Worm (Caenorhabditis elegans): ENCODE results near the gene Y53F4B.27.
"Not testable (repeated sequence)": the region's sequence is repeated elsewhere in the genome, so short reads cannot be mapped to it uniquely, and the experiment has no call there.

Gene Y53F4B.27

ce11 chrII:15167340-15167739 is 21.6 kb downstream of the Y53F4B.27 start, which contains the start of gene gst-28:
TSS of gene gst-28 (minus strand) at chrII:15167577.
- no peak for TF ChIP-seq tbx-11 (GFP tag; IDR thresholded peaks at IDR 0.05)
- TF ChIP-seq pes-1 (GFP tag; IDR thresholded peaks at IDR 0.05), result no peak
- no peak for TF ChIP-seq sea-1 (GFP tag; conservative IDR thresholded peaks at IDR 0.05)
- TF ChIP-seq scrt-1 (GFP tag; IDR thresholded peaks at IDR 0.05), result no peak
- no peak for TF ChIP-seq flt-1 (GFP tag; IDR thresholded peaks at IDR 0.05)
- TF ChIP-seq hmg-4 (GFP tag; optimal IDR thresholded peaks at IDR 0.05), result no peak
- TF ChIP-seq tra-4 (tag; optimal IDR thresholded peaks at IDR 0.05), result no peak
- TF ChIP-seq ama-1 (optimal IDR thresholded peaks at IDR 0.05), result no peak
- TF ChIP-seq hnd-1 (tag; optimal IDR thresholded peaks at IDR 0.05), result no peak
- no peak for TF ChIP-seq tbx-37 (GFP tag; conservative IDR thresholded peaks at IDR 0.05)
- TF ChIP-seq F13C5.2 (tag; optimal IDR thresholded peaks at IDR 0.05), result no peak
- TF ChIP-seq B0310.2 (tag; optimal IDR thresholded peaks at IDR 0.05), result no peak
- no peak for TF ChIP-seq ceh-13 (GFP tag; optimal IDR thresholded peaks at IDR 0.05)

ce11 chrII:15169811-15170282 is 24.2 kb downstream of the Y53F4B.27 start, which contains the start of gene gst-29:
TSS of gene gst-29 (minus strand) at chrII:15169861.
- TF ChIP-seq ceh-36 (tag; optimal IDR thresholded peaks at IDR 0.05) (no peak), hmbx-1 (tag; optimal IDR thresholded peaks at IDR 0.05) (no peak), ama-1 (optimal IDR thresholded peaks at IDR 0.05) (no peak), ets-7 (tag; optimal IDR thresholded peaks at IDR 0.05) (no peak), hnd-1 (tag; optimal IDR thresholded peaks at IDR 0.05) (no peak), F13C5.2 (tag; optimal IDR thresholded peaks at IDR 0.05) (no peak), flt-1 (GFP tag; IDR thresholded peaks at IDR 0.05) (no peak), aly-1 (tag; optimal IDR thresholded peaks at IDR 0.05) (no peak), pes-1 (GFP tag; IDR thresholded peaks at IDR 0.05) (no peak)

ce11 chrII:15171816-15172215 is 26.1 kb downstream of the Y53F4B.27 start, which contains the start of gene gst-39:
TSS of gene gst-39 (minus strand) at chrII:15171916.
- not testable (repeated sequence) for TF ChIP-seq F13C5.2 (tag; optimal IDR thresholded peaks at IDR 0.05); flt-1 (GFP tag; IDR thresholded peaks at IDR 0.05); tbx-37 (GFP tag; conservative IDR thresholded peaks at IDR 0.05)

- TF ChIP-seq sea-1 (GFP tag; conservative IDR thresholded peaks at IDR 0.05), result no peak
- TF ChIP-seq tra-4 (tag; optimal IDR thresholded peaks at IDR 0.05), result no peak
- TF ChIP-seq pes-1 (GFP tag; IDR thresholded peaks at IDR 0.05), result no peak
- TF ChIP-seq ceh-36 (tag; optimal IDR thresholded peaks at IDR 0.05), result no peak
- no peak for TF ChIP-seq tbx-37 (GFP tag; conservative IDR thresholded peaks at IDR 0.05)
- TF ChIP-seq B0310.2 (tag; optimal IDR thresholded peaks at IDR 0.05), result no peak
- TF ChIP-seq ets-7 (tag; optimal IDR thresholded peaks at IDR 0.05), result no peak
- no peak for TF ChIP-seq ama-1 (optimal IDR thresholded peaks at IDR 0.05)
- no peak for TF ChIP-seq ceh-13 (GFP tag; optimal IDR thresholded peaks at IDR 0.05)
- TF ChIP-seq aly-1 (tag; optimal IDR thresholded peaks at IDR 0.05), result no peak
- TF ChIP-seq hmbx-1 (tag; optimal IDR thresholded peaks at IDR 0.05), result no peak
- TF ChIP-seq hmg-4 (GFP tag; optimal IDR thresholded peaks at IDR 0.05), result no peak
- TF ChIP-seq tbx-11 (GFP tag; IDR thresholded peaks at IDR 0.05), result no peak
- no peak for TF ChIP-seq flt-1 (GFP tag; IDR thresholded peaks at IDR 0.05)
- TF ChIP-seq hnd-1 (tag; optimal IDR thresholded peaks at IDR 0.05), result no peak
- no peak for TF ChIP-seq scrt-1 (GFP tag; IDR thresholded peaks at IDR 0.05)
- no peak for TF ChIP-seq F13C5.2 (tag; optimal IDR thresholded peaks at IDR 0.05)
Measured at ce11 chrII:15173174-15173573, 27.5 kb downstream of the Y53F4B.27 start.

- TF ChIP-seq ets-7 (tag; optimal IDR thresholded peaks at IDR 0.05) (no peak), sea-1 (GFP tag; conservative IDR thresholded peaks at IDR 0.05) (no peak), B0310.2 (tag; optimal IDR thresholded peaks at IDR 0.05) (no peak), F13C5.2 (tag; optimal IDR thresholded peaks at IDR 0.05) (no peak), ceh-36 (tag; optimal IDR thresholded peaks at IDR 0.05) (no peak), tbx-11 (GFP tag; IDR thresholded peaks at IDR 0.05) (no peak), hmbx-1 (tag; optimal IDR thresholded peaks at IDR 0.05) (no peak), flt-1 (GFP tag; IDR thresholded peaks at IDR 0.05) (no peak), pes-1 (GFP tag; IDR thresholded peaks at IDR 0.05) (no peak), aly-1 (tag; optimal IDR thresholded peaks at IDR 0.05) (no peak)
Measured at ce11 chrII:15174915-15175548, 29.3 kb downstream of the Y53F4B.27 start, which contains the start of gene gst-31. TSS of gene gst-31 (minus strand) at chrII:15174965.

ce11 chrII:15175643-15176042 is 29.9 kb downstream of the Y53F4B.27 start, which contains the start of gene Y53F4B.36:
TSS of gene Y53F4B.36 (plus strand) at chrII:15175943.
- TF ChIP-seq scrt-1 (GFP tag; IDR thresholded peaks at IDR 0.05), result no peak
- TF ChIP-seq hmg-4 (GFP tag; optimal IDR thresholded peaks at IDR 0.05), result no peak
- TF ChIP-seq ceh-13 (GFP tag; optimal IDR thresholded peaks at IDR 0.05), result no peak
- no peak for TF ChIP-seq hmbx-1 (tag; optimal IDR thresholded peaks at IDR 0.05)
- no peak for TF ChIP-seq tbx-11 (GFP tag; IDR thresholded peaks at IDR 0.05)

- no peak for TF ChIP-seq ceh-36 (tag; optimal IDR thresholded peaks at IDR 0.05)
- no peak for TF ChIP-seq hmg-4 (GFP tag; optimal IDR thresholded peaks at IDR 0.05)
- no peak for TF ChIP-seq F13C5.2 (tag; optimal IDR thresholded peaks at IDR 0.05)
Measured at ce11 chrII:15178494-15178893, 32.8 kb downstream of the Y53F4B.27 start, which contains the start of gene gst-32. TSS of gene gst-32 (minus strand) at chrII:15178594.

- TF ChIP-seq sea-1 (GFP tag; conservative IDR thresholded peaks at IDR 0.05) (no peak), pes-1 (GFP tag; IDR thresholded peaks at IDR 0.05) (no peak), hmg-4 (GFP tag; optimal IDR thresholded peaks at IDR 0.05) (no peak), ets-7 (tag; optimal IDR thresholded peaks at IDR 0.05) (no peak), aly-1 (tag; optimal IDR thresholded peaks at IDR 0.05) (no peak), scrt-1 (GFP tag; IDR thresholded peaks at IDR 0.05) (no peak), ama-1 (optimal IDR thresholded peaks at IDR 0.05) (no peak), hnd-1 (tag; optimal IDR thresholded peaks at IDR 0.05) (no peak)
Measured at ce11 chrII:15183139-15183538, 37.4 kb downstream of the Y53F4B.27 start, which contains the start of gene gst-34. TSS of gene gst-34 (minus strand) at chrII:15183239.
